Fruit fly (Drosophila melanogaster): ENCODE measurements around the gene AttD.

AttD gene

DNA sequence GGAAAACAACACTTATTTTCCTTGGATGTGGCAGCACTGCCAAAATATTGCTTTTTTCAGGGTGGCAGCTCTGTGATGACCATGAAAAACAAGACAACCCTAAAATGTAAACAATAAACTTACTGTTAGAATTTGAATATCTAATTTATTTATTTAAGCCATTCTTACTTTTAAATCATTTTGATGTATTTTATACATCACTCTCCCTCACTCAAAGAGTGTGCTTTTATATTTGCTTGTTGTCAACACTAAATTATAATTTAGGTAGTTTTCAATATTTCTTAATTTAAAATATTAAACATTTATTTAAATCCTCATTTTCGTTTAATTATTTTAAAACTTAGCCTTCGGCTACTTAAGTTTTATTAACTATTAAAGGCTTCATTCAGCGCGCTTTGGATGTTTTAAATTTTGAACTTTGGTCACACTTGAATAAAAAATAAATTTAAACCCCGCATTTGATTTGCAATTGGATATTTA is 45.8 kb downstream of the AttD start, which contains the start of the genes CG7523 and Mps1 (continued):
- TF ChIP-seq CG30403 (GFP tag; optimal IDR thresholded peaks at IDR 0.05), result peak; percentile 29
- TF ChIP-seq CHES-1-like (GFP tag; optimal IDR thresholded peaks at IDR 0.05), result peak; percentile 41
- TF ChIP-seq HmgZ (tag; optimal IDR thresholded peaks at IDR 0.05), result peak; percentile 63
- TF ChIP-seq Med (GFP tag), result peak; percentile 12
- no peak for TF ChIP-seq sc (optimal IDR thresholded peaks at IDR 0.05)
- TF ChIP-seq sc (GFP tag; optimal IDR thresholded peaks at IDR 0.05), result peak; percentile 29
- no peak; the same call in 2 of the 3 replicates for TF ChIP-seq jigr1 (GFP tag; IDR thresholded peaks at IDR 0.05)
- no peak for TF ChIP-seq Poxn (GFP tag; IDR thresholded peaks at IDR 0.05)
- TF ChIP-seq NFAT (GFP tag; IDR thresholded peaks at IDR 0.05), result peak; percentile 6; the same call in 1 of the 2 replicates
- peak; percentile 10 for TF ChIP-seq CG15696 (tag; optimal IDR thresholded peaks at IDR 0.05)
- TF ChIP-seq CG3847 (GFP tag; IDR thresholded peaks at IDR 0.05), result peak; percentile 63
- TF ChIP-seq Nf-YC (tag; optimal IDR thresholded peaks at IDR 0.05), result peak; percentile 26
- TF ChIP-seq Nf-YB (GFP tag; optimal IDR thresholded peaks at IDR 0.05), result peak; percentile 33
- peak; percentile 61 for TF ChIP-seq CG13287 (GFP tag; IDR thresholded peaks at IDR 0.05; ENCODE audit: partially characterized antibody)
- no peak for TF ChIP-seq abd-A (tag; optimal IDR thresholded peaks at IDR 0.05)
- peak; percentile 66 for TF ChIP-seq Abd-B (GFP tag; optimal IDR thresholded peaks at IDR 0.05)
- TF ChIP-seq CG1233 (GFP tag; optimal IDR thresholded peaks at IDR 0.05), result peak; percentile 5
- TF ChIP-seq pho (GFP tag; optimal IDR thresholded peaks at IDR 0.05), result peak; percentile 19
- TF ChIP-seq gcm (GFP tag; optimal IDR thresholded peaks at IDR 0.05), result peak; percentile 20
- TF ChIP-seq CG33213 (GFP tag; optimal IDR thresholded peaks at IDR 0.05), result peak; percentile 36
- TF ChIP-seq CG10267 (tag; optimal IDR thresholded peaks at IDR 0.05), result peak; percentile 68
- peak; percentile 40 for TF ChIP-seq nmo (GFP tag; optimal IDR thresholded peaks at IDR 0.05)
- peak; percentile 63 for TF ChIP-seq MBD-R2 (GFP tag; IDR thresholded peaks at IDR 0.05)
- no peak for TF ChIP-seq Six4 (GFP tag; optimal IDR thresholded peaks at IDR 0.05)
- TF ChIP-seq insv (GFP tag; optimal IDR thresholded peaks at IDR 0.05), result peak in 1 of 2 experiments; percentile 21
- peak; percentile 44 for TF ChIP-seq vvl (GFP tag; IDR thresholded peaks at IDR 0.05)
- peak; percentile 35; the same call in 1 of the 2 replicates for TF ChIP-seq Dref (GFP tag; IDR thresholded peaks at IDR 0.05)
- peak; percentile 78 for TF ChIP-seq Dp (GFP tag; optimal IDR thresholded peaks at IDR 0.05)
- TF ChIP-seq tx (GFP tag; optimal IDR thresholded peaks at IDR 0.05), result no peak
- TF ChIP-seq disco-r (GFP tag; optimal IDR thresholded peaks at IDR 0.05), result no peak
- peak; percentile 1 for TF ChIP-seq CG7839 (tag; optimal IDR thresholded peaks at IDR 0.05)
- peak; percentile 36 for TF ChIP-seq BEAF-32 (GFP tag; optimal IDR thresholded peaks at IDR 0.05)
- TF ChIP-seq Dip3 (GFP tag; optimal IDR thresholded peaks at IDR 0.05), result no peak
- no peak for TF ChIP-seq CG12219 (GFP tag; optimal IDR thresholded peaks at IDR 0.05)
- TF ChIP-seq sug (tag; optimal IDR thresholded peaks at IDR 0.05), result peak; percentile 37
- TF ChIP-seq Lhr (GFP tag; optimal IDR thresholded peaks at IDR 0.05), result peak; percentile 90
- TF ChIP-seq CG1603 (tag; optimal IDR thresholded peaks at IDR 0.05), result peak; percentile 66
- peak; percentile 27 for TF ChIP-seq CG18262 (tag; optimal IDR thresholded peaks at IDR 0.05)
- TF ChIP-seq lola (GFP tag; optimal IDR thresholded peaks at IDR 0.05), result peak in 1 of 3 experiments; percentile 19
- TF ChIP-seq CG34376 (GFP tag; optimal IDR thresholded peaks at IDR 0.05), result no peak
- peak; percentile 47 for TF ChIP-seq YL-1 (GFP tag; optimal IDR thresholded peaks at IDR 0.05)
- TF ChIP-seq CG18599 (GFP tag; optimal IDR thresholded peaks at IDR 0.05), result no peak
- peak; percentile 4 for TF ChIP-seq Xbp1 (GFP tag; optimal IDR thresholded peaks at IDR 0.05)
- TF ChIP-seq luna (GFP tag; optimal IDR thresholded peaks at IDR 0.05), result no peak
- no peak for TF ChIP-seq Hr39 (optimal IDR thresholded peaks at IDR 0.05)
- TF ChIP-seq stwl (tag; optimal IDR thresholded peaks at IDR 0.05), result peak; percentile 87
- peak; percentile 4 for TF ChIP-seq CG33557 (GFP tag; optimal IDR thresholded peaks at IDR 0.05)
- no peak for TF ChIP-seq CG7745 (tag; optimal IDR thresholded peaks at IDR 0.05)
- no peak for TF ChIP-seq peb (GFP tag; IDR thresholded peaks at IDR 0.05)
- TF ChIP-seq ems (GFP tag; optimal IDR thresholded peaks at IDR 0.05), result no peak
